Fruit fly (Drosophila melanogaster) S2 (cell line): ENCODE measurements around the gene CG11977.

ENCODE experiments used
- CG8478 ChIP-seq: fragments of >200 bp; optimal IDR thresholded peaks from 2 replicates; lab custom pipeline; 2018
- CTCF ChIP-seq, 2 experiments: fragments of >200 bp; optimal IDR thresholded peaks; 2 replicates each; lab custom pipeline; 2018

CG11977 gene

DNA sequence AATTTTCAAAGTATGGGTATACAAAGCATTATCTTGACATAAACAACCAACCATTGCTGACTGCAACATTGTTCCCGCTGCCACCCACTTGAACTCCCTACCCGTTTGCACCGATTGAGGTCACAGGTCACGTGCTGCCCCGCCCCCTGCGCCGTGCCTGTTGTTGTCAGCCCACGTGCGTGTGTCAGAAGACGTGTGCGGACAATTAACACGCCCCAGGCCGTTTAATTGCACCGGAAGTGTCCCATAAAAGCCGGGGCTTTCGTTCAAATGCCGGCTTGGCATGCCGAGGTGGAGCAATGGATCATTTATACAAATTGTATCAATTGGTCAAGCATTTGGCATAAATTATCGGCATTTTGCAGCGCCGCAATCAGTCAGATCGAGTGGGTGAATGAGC, 29.6 kb downstream of the CG11977 start:
- TF ChIP-seq CG8478 (lab: Kevin White, UChicago) (no peak), CTCF (optimal IDR thresholded peaks at IDR 0.05; lab: Kevin White, UChicago) (no peak)

DNA sequence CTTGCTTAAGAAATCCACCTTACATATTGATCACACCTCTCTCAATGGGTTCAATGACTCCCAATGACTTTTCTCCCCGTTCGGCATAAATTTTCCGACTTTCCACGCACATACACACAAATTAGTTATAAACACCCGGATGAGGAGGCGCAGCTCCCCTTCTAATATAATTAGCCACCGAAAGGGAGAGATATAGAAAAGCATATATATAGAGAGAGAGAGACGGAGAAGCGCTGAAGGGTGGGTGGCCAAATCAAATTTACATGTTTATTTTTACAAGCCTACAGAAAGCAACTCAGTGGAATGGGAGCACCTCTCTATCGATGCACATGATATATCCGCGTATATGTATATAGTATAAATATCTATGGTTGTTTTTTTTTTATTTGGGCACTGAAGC, 31.2 kb downstream of the CG11977 start:
- TF ChIP-seq CG8478 (lab: Kevin White, UChicago), result no peak
- TF ChIP-seq CTCF (optimal IDR thresholded peaks at IDR 0.05; lab: Kevin White, UChicago), result no peak

DNA sequence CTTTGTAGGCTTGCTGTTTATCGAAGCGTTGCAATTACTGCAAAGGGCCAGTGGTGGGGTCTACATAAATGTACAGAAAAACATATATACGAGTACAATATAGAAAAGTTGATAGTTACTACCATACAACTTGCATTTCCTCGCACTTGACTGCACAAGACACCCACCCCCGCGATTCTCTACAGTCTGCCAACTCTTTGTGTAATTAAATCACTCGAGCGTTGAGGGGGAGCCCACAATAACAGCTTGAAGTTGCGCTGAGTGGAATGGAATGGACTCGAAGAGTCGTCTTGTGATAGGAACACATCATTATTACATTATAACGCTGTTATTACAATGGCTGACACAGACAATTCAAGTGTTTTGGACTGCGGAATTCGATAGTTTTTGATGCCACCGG, 31.9 kb downstream of the CG11977 start:
- TF ChIP-seq CG8478 (lab: Kevin White, UChicago), result no peak
- TF ChIP-seq CTCF (optimal IDR thresholded peaks at IDR 0.05; lab: Kevin White, UChicago), result no peak

DNA sequence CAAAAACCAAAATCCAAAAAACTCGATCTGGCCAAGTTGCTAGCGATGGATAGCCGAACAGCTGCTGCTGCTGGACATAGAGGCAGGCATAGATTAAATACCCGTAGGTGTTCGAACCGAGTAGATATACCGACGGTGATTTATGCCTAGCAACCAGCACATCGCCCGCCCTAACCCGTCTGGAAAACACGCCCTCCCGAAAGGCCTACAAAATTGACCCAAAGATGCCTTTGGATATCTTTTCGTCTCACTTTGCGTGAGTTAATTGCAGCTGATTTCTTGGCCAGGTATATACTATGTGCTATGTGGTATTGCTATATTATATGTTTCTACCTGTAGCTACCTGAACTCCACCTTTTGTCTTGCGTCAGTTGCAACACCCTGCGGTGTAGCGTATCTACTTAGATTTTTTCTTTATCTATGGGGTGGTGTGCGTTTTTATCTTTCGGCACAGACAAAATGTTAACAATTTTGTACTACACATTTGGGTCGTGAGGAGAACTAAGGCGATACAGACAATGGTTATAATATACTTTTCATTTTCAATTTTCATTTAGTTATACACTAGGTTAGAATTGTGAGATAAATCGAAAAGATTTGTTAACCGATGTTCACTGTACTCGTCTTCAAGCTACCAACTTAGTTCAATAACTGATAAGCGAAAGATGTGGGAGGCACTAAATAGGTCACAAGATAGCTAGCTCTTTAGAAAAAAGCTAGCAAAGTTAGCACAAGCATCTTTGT, 32.7 kb downstream of the CG11977 start:
- TF ChIP-seq CTCF (optimal IDR thresholded peaks at IDR 0.05; lab: Kevin White, UChicago), result no peak
- TF ChIP-seq CG8478 (lab: Kevin White, UChicago), result no peak

DNA sequence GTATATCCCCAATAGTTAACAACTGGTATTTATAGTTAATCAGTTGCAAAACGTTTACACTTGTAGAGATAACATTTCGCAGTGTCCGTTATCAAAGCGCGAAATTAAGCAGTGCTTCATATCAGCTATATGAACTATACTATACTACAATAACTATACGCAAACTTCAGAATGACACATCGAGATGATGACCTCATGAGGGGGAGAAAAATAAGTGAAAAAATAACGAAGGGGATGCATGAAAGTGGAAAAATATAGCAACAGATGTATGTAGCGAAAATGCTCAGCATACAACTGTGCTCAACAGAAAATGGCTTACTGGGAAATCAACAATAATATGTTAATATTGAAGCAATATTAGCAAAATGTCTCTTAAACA, 33.2 kb downstream of the CG11977 start:
- TF ChIP-seq CG8478 (lab: Kevin White, UChicago) (no peak), CTCF (optimal IDR thresholded peaks at IDR 0.05; lab: Kevin White, UChicago) (no peak)

- no peak for TF ChIP-seq CTCF (optimal IDR thresholded peaks at IDR 0.05; lab: Kevin White, UChicago)
- no peak for TF ChIP-seq CG8478 (lab: Kevin White, UChicago)
Observed at dm6 chr3R:9031797-9032418, 34.4 kb downstream of the CG11977 start.

- TF ChIP-seq CG8478 (lab: Kevin White, UChicago), result no peak
- no peak for TF ChIP-seq CTCF (optimal IDR thresholded peaks at IDR 0.05; lab: Kevin White, UChicago)
Observed at dm6 chr3R:9033619-9034401, 36.3 kb downstream of the CG11977 start.

- TF ChIP-seq CTCF (optimal IDR thresholded peaks at IDR 0.05; lab: Kevin White, UChicago) (no peak), CG8478 (lab: Kevin White, UChicago) (no peak)
Observed at dm6 chr3R:9035252-9035651, 37.8 kb downstream of the CG11977 start.

DNA sequence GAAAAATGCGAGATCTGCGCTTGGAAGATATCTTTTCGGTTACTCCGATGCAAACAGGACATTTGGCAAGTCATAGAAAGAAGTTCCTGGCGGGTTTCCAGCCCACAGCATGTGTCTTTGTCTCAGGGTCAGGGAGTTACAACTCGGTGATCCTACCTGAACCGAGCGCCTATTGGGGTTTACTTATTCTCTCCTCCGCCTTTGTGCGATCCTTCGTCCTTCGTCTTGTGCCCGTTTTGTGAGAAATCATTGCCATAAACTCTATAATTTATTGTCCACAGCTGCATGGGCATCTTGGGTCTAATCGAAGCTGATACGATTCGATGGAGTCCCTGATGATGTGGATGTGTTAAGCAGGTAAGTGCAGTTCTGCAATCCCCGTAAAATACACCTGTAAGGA, 40.4 kb downstream of the CG11977 start:
- TF ChIP-seq CTCF (optimal IDR thresholded peaks at IDR 0.05; lab: Kevin White, UChicago) (no peak), CG8478 (lab: Kevin White, UChicago) (no peak)

dm6 chr3R:9038652-9039051, 41.2 kb downstream of the CG11977 start, which contains the start of gene hyx:
hyx (plus strand) TSS chr3R:9038760.
- TF ChIP-seq CTCF (optimal IDR thresholded peaks at IDR 0.05; lab: Kevin White, UChicago) (no peak), CG8478 (lab: Kevin White, UChicago) (no peak)

DNA sequence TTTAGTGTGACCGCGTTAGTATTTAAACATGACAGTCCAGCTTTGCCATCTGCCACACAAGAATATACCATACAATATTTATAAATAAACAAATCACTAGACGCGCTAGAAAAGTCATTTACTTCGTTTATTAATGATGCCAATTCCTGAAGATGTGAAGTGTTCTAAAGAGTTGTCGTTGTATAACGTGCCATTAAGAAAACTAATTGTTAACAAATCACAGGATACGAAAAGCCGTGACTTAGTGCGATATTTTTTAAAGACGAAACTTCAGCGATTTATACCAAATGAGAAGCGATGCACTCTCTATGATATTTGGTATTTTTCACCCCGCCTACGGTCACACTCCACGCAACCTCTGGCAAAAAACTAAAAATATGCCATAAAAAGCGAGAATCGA, 42.0 kb downstream of the CG11977 start, which contains the start of gene neur:
Gene neur (minus strand): TSS at position 24 of the 400 bp plus-strand sequence.
- TF ChIP-seq CG8478 (lab: Kevin White, UChicago), result no peak
- TF ChIP-seq CTCF (optimal IDR thresholded peaks at IDR 0.05; lab: Kevin White, UChicago), result no peak

DNA sequence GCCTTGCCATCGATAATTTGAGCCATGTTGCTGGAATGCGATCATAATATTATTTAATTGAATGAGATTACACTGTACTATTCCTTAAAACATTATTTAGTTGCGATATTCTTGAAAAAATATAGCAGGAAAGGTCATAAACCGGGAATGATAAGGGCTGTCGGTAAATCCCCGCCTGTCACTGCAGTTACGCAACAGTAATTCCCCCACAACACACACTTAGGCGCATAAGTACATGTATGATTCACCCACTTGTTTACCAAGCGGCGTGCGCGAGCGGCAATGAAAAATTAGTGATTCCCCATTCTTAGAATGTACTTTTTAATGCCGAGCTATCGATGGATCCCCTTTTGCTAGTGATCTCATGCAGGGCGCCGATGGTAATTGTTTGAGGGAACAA, 46.1 kb downstream of the CG11977 start:
- TF ChIP-seq CTCF (optimal IDR thresholded peaks at IDR 0.05; lab: Kevin White, UChicago) (no peak), CG8478 (lab: Kevin White, UChicago) (no peak)

- TF ChIP-seq CTCF (optimal IDR thresholded peaks at IDR 0.05; lab: Kevin White, UChicago), result no peak
- TF ChIP-seq CG8478 (lab: Kevin White, UChicago), result no peak
Observed at dm6 chr3R:9045733-9046132, 48.2 kb downstream of the CG11977 start.

dm6 chr3R:9046954-9047353, 49.5 kb downstream of the CG11977 start:
- TF ChIP-seq CG8478 (lab: Kevin White, UChicago), result no peak
- TF ChIP-seq CTCF (optimal IDR thresholded peaks at IDR 0.05; lab: Kevin White, UChicago), result no peak
